Worm (Caenorhabditis elegans): ENCODE measurements around the gene C03B1.13.

The C03B1.13 gene

ce11 chrX:6338446-6338845 lies 595 bp upstream of the C03B1.13 start (continued):
- TF ChIP-seq hlh-30 (tag; optimal IDR thresholded peaks at IDR 0.05; ENCODE audit: insufficient read depth) (peak; percentile 30), attf-4 (tag; optimal IDR thresholded peaks at IDR 0.05) (no peak), mdt-29 (GFP tag; IDR thresholded peaks at IDR 0.05) (0 out of 2 replicates have a peak, but pooled peaks have one; percentile 37), daf-16 (GFP tag; optimal IDR thresholded peaks at IDR 0.05) (peak in 1 of 2 experiments; percentile 29), daf-16 (tag; optimal IDR thresholded peaks at IDR 0.05) (peak; percentile 94), Y75B8A.6 (GFP tag; IDR thresholded peaks at IDR 0.05) (no peak), arid-1 (GFP tag; conservative IDR thresholded peaks at IDR 0.05) (no peak), lin-38 (GFP tag; IDR thresholded peaks at IDR 0.05) (no peak), ceh-28 (tag; optimal IDR thresholded peaks at IDR 0.05) (no peak), skn-1 (tag; optimal IDR thresholded peaks at IDR 0.05) (no peak), zfp-2 (tag; optimal IDR thresholded peaks at IDR 0.05) (no peak), vab-7 (GFP tag; IDR thresholded peaks at IDR 0.05) (no peak), lin-29 (GFP tag; IDR thresholded peaks at IDR 0.05) (no peak), nhr-42 (GFP tag; IDR thresholded peaks at IDR 0.05) (no peak), php-3 (GFP tag; IDR thresholded peaks at IDR 0.05) (peak; percentile 85), jun-1 (tag; optimal IDR thresholded peaks at IDR 0.05) (no peak), F44E2.7 (GFP tag; IDR thresholded peaks at IDR 0.05) (no peak), nhr-10 (tag; optimal IDR thresholded peaks at IDR 0.05) (peak; percentile 33), mdl-1 (tag; optimal IDR thresholded peaks at IDR 0.05) (no peak), T20F7.1 (GFP tag; optimal IDR thresholded peaks at IDR 0.05) (no peak), lim-7 (GFP tag; IDR thresholded peaks at IDR 0.05) (no peak), hmg-1.1 (GFP tag; IDR thresholded peaks at IDR 0.05) (no peak), nhr-102 (tag; optimal IDR thresholded peaks at IDR 0.05) (peak; percentile 43), dmd-9 (GFP tag; IDR thresholded peaks at IDR 0.05) (no peak), ceh-62 (tag; optimal IDR thresholded peaks at IDR 0.05) (no peak), F49E8.2 (tag; optimal IDR thresholded peaks at IDR 0.05; ENCODE audit: borderline replicate concordance) (no peak), nhr-237 (tag; optimal IDR thresholded peaks at IDR 0.05) (no peak), nhr-41 (GFP tag; IDR thresholded peaks at IDR 0.05) (no peak), nhr-25 (tag; optimal IDR thresholded peaks at IDR 0.05; ENCODE audit: borderline replicate concordance, insufficient read depth) (no peak), dmd-8 (GFP tag; IDR thresholded peaks at IDR 0.05) (no peak), snpc-1.2 (GFP tag; IDR thresholded peaks at IDR 0.05) (no peak), F26F4.8 (GFP tag; conservative IDR thresholded peaks at IDR 0.05) (no peak), nhr-48 (tag; optimal IDR thresholded peaks at IDR 0.05) (peak; percentile 20), lin-15B (tag; optimal IDR thresholded peaks at IDR 0.05) (no peak), spr-1 (tag; optimal IDR thresholded peaks at IDR 0.05) (no peak), mxl-3 (GFP tag; optimal IDR thresholded peaks at IDR 0.05) (peak; percentile 6), cey-2 (tag; optimal IDR thresholded peaks at IDR 0.05; ENCODE audit: borderline replicate concordance, insufficient read depth) (no peak), unc-62 (GFP tag; optimal IDR thresholded peaks at IDR 0.05 in 1 of 2) (peak; percentile 13 to 23), unc-62 (tag; optimal IDR thresholded peaks at IDR 0.05) (no peak), daf-12 (tag; optimal IDR thresholded peaks at IDR 0.05) (no peak), ceh-20 (GFP tag; IDR thresholded peaks at IDR 0.05) (no peak), madf-5 (GFP tag; IDR thresholded peaks at IDR 0.05) (no peak), lir-3 (tag; optimal IDR thresholded peaks at IDR 0.05) (no peak), nhr-111 (GFP tag; optimal IDR thresholded peaks at IDR 0.05) (no peak), T26A8.4 (GFP tag; IDR thresholded peaks at IDR 0.05) (peak; percentile 54; the same call in 1 of the 2 replicates), fkh-10 (GFP tag; optimal IDR thresholded peaks at IDR 0.05) (no peak), daf-8 (GFP tag; IDR thresholded peaks at IDR 0.05) (no peak), unc-39 (tag; optimal IDR thresholded peaks at IDR 0.05) (no peak), ceh-44 (GFP tag; IDR thresholded peaks at IDR 0.05) (no peak), daf-19 (GFP tag; conservative IDR thresholded peaks at IDR 0.05) (no peak), ama-1 (optimal IDR thresholded peaks at IDR 0.05) (no peak), Y5F2A.4 (GFP tag; optimal IDR thresholded peaks at IDR 0.05) (no peak)
